Worm (Caenorhabditis elegans) whole organism, mixed stage, embryonic: ENCODE data around the gene wht-5.

Experiments
- M03D4.4 ChIP-seq: sonication (generic microtip); optimal IDR thresholded peaks from 2 replicates; lab custom pipeline; 2017; ENCODE audit warnings: mild to moderate bottlenecking, missing genetic modification characterization, missing compliant biosample characterization
- bed-3 ChIP-seq: fragments of 200-800 bp; sonication (Bioruptor generic); optimal IDR thresholded peaks from 3 replicates; lab custom pipeline; 2018; ENCODE audit warnings: mild to moderate bottlenecking, missing genetic modification characterization, moderate library complexity, missing compliant biosample characterization
- blmp-1 ChIP-seq: fragments of 150-350 bp; optimal IDR thresholded peaks from 2 replicates; lab custom pipeline; 2014; ENCODE audit warnings: missing biosample characterization, missing genetic modification characterization
- ceh-39 ChIP-seq: fragments of 150-350 bp; optimal IDR thresholded peaks from 2 replicates; lab custom pipeline; 2014; ENCODE audit warnings: missing biosample characterization, missing genetic modification characterization
- ceh-43 ChIP-seq: fragments of 200-800 bp; sonication (Bioruptor generic); optimal IDR thresholded peaks from 2 replicates; lab custom pipeline; 2018; ENCODE audit warnings: mild to moderate bottlenecking, missing genetic modification characterization, moderate library complexity, missing compliant biosample characterization
- ceh-83 ChIP-seq: fragments of 200-800 bp; sonication (Bioruptor generic); optimal IDR thresholded peaks from 2 replicates; lab custom pipeline; 2018; ENCODE audit warnings: mild to moderate bottlenecking, missing genetic modification characterization, missing compliant biosample characterization
- ces-1 ChIP-seq: fragments of 150-350 bp; optimal IDR thresholded peaks from 2 replicates; lab custom pipeline; 2014; ENCODE audit warnings: missing biosample characterization, missing genetic modification reagents, missing genetic modification characterization
- cnd-1 ChIP-seq: fragments of 200-800 bp; sonication (Bioruptor generic); optimal IDR thresholded peaks from 2 replicates; lab custom pipeline; 2018; ENCODE audit warnings: mild to moderate bottlenecking, missing genetic modification characterization, missing compliant biosample characterization
- drap-1 ChIP-seq: fragments of 200-800 bp; sonication (Bioruptor generic); optimal IDR thresholded peaks from 3 replicates; lab custom pipeline; 2018; ENCODE audit warnings: mild to moderate bottlenecking, missing genetic modification characterization, missing compliant biosample characterization
- elt-1 ChIP-seq: sonication (generic microtip); optimal IDR thresholded peaks from 2 replicates; lab custom pipeline; 2017; ENCODE audit warnings: missing genetic modification characterization, mild to moderate bottlenecking, missing compliant biosample characterization, antibody characterized with exemption, moderate library complexity, borderline replicate concordance; ENCODE audit not compliant: insufficient read depth
- elt-3 ChIP-seq: fragments of 150-350 bp; optimal IDR thresholded peaks from 2 replicates; lab custom pipeline; 2014; ENCODE audit warnings: missing biosample characterization, missing genetic modification characterization
- flh-1 ChIP-seq: fragments of 200-800 bp; sonication (Bioruptor generic); optimal IDR thresholded peaks from 2 replicates; lab custom pipeline; 2018; ENCODE audit warnings: mild to moderate bottlenecking, missing genetic modification characterization, moderate library complexity, missing compliant biosample characterization
- ham-2 ChIP-seq: fragments of 200-800 bp; sonication (Bioruptor generic); optimal IDR thresholded peaks from 2 replicates; lab custom pipeline; 2018; ENCODE audit warnings: mild to moderate bottlenecking, missing genetic modification characterization, missing compliant biosample characterization
- hlh-1 ChIP-seq: fragments of 150-350 bp; optimal IDR thresholded peaks from 2 replicates; lab custom pipeline; 2014; ENCODE audit warnings: missing biosample characterization, missing genetic modification reagents, missing genetic modification characterization
- lin-13 ChIP-seq: fragments of 150-350 bp; optimal IDR thresholded peaks from 2 replicates; lab custom pipeline; 2014; ENCODE audit warnings: missing biosample characterization, missing genetic modification characterization
- lin-32 ChIP-seq: fragments of 200-800 bp; sonication (Bioruptor generic); optimal IDR thresholded peaks from 2 replicates; lab custom pipeline; 2018; ENCODE audit warnings: mild to moderate bottlenecking, missing genetic modification characterization, missing compliant biosample characterization
- mab-5 ChIP-seq: fragments of 150-350 bp; optimal IDR thresholded peaks from 2 replicates; lab custom pipeline; 2014; ENCODE audit warnings: missing biosample characterization, missing genetic modification characterization
- mep-1 ChIP-seq: fragments of 150-350 bp; optimal IDR thresholded peaks from 2 replicates; lab custom pipeline; 2017; ENCODE audit warnings: missing biosample characterization, missing genetic modification reagents, missing genetic modification characterization, inconsistent platforms
- mls-2 ChIP-seq: sonication (generic microtip); optimal IDR thresholded peaks from 2 replicates; lab custom pipeline; 2016; ENCODE audit warnings: mild to moderate bottlenecking, missing genetic modification characterization, moderate library complexity, missing compliant biosample characterization
- nhr-12 ChIP-seq: fragments of 150-350 bp; optimal IDR thresholded peaks from 2 replicates; lab custom pipeline; 2014; ENCODE audit warnings: missing biosample characterization, missing genetic modification characterization
- nhr-237 ChIP-seq: fragments of 150-350 bp; optimal IDR thresholded peaks from 2 replicates; lab custom pipeline; 2014; ENCODE audit warnings: missing biosample characterization, missing genetic modification characterization
- nhr-28 ChIP-seq: fragments of 150-350 bp; optimal IDR thresholded peaks from 2 replicates; lab custom pipeline; 2014; ENCODE audit warnings: missing biosample characterization, missing genetic modification characterization
- sem-2 ChIP-seq: fragments of 200-800 bp; sonication (Bioruptor generic); optimal IDR thresholded peaks from 2 replicates; lab custom pipeline; 2018; ENCODE audit warnings: mild to moderate bottlenecking, missing genetic modification characterization, missing compliant biosample characterization
- snpc-4 ChIP-seq: fragments of 150-350 bp; optimal IDR thresholded peaks from 2 replicates; lab custom pipeline; 2014; ENCODE audit warnings: missing biosample characterization, missing genetic modification characterization
- sptf-1 ChIP-seq: sonication (generic microtip); optimal IDR thresholded peaks from 2 replicates; lab custom pipeline; 2017; ENCODE audit warnings: mild to moderate bottlenecking, missing genetic modification characterization, moderate library complexity, missing compliant biosample characterization
- tbx-8 ChIP-seq: fragments of 200-800 bp; sonication (Bioruptor generic); optimal IDR thresholded peaks from 2 replicates; lab custom pipeline; 2018; ENCODE audit warnings: mild to moderate bottlenecking, missing genetic modification characterization, moderate library complexity, missing compliant biosample characterization
- unc-120 ChIP-seq: sonication (generic microtip); optimal IDR thresholded peaks from 2 replicates; lab custom pipeline; 2017; ENCODE audit warnings: missing genetic modification characterization, missing compliant biosample characterization; ENCODE audit not compliant: poor library complexity, severe bottlenecking
- unc-39 ChIP-seq: fragments of 150-350 bp; optimal IDR thresholded peaks from 2 replicates; lab custom pipeline; 2014; ENCODE audit warnings: missing biosample characterization, missing genetic modification characterization
- unc-62 ChIP-seq: fragments of 150-350 bp; optimal IDR thresholded peaks from 2 replicates; lab custom pipeline; 2014; ENCODE audit warnings: missing biosample characterization, missing genetic modification reagents, missing genetic modification characterization
- zip-8 ChIP-seq: fragments of 150-350 bp; optimal IDR thresholded peaks from 2 replicates; lab custom pipeline; 2014; ENCODE audit warnings: missing biosample characterization, missing genetic modification characterization
- ztf-11 ChIP-seq: fragments of 150-350 bp; optimal IDR thresholded peaks from 2 replicates; lab custom pipeline; 2014; ENCODE audit warnings: missing biosample characterization, missing genetic modification characterization

wht-5 gene

ce11 chrIV:12301161-12301560 is 36.2 kb upstream of the wht-5 start, which contains the start of gene oac-59:
Gene oac-59, minus strand, starts transcription at chrIV:12301261.
- TF ChIP-seq ceh-39 (tag; lab: Kevin White, UChicago): no peak
- TF ChIP-seq nhr-12: no peak

ce11 chrIV:12302885-12303284 is 34.5 kb upstream of the wht-5 start:
- TF ChIP-seq nhr-28 (tag; lab: Kevin White, UChicago): no peak
- no peak for TF ChIP-seq drap-1 (GFP tag; lab: Kevin White, UChicago)
- no peak for TF ChIP-seq tbx-8 (GFP tag; lab: Kevin White, UChicago)
- no peak for TF ChIP-seq ces-1 (GFP tag; lab: Kevin White, UChicago)
- no peak for TF ChIP-seq sptf-1

ce11 chrIV:12304750-12305149 is 32.6 kb upstream of the wht-5 start:
- TF ChIP-seq elt-1 (tag; lab: Kevin White, UChicago) (no peak), ceh-43 (no peak), mls-2 (tag; lab: Kevin White, UChicago) (no peak), lin-13 (tag; lab: Kevin White, UChicago) (no peak), zip-8 (tag; lab: Kevin White, UChicago) (no peak), nhr-237 (no peak), bed-3 (GFP tag; lab: Kevin White, UChicago) (no peak), drap-1 (GFP tag; lab: Kevin White, UChicago) (no peak)

ce11 chrIV:12305956-12306355 is 31.4 kb upstream of the wht-5 start:
- TF ChIP-seq ces-1 (GFP tag; lab: Kevin White, UChicago) (no peak), bed-3 (GFP tag; lab: Kevin White, UChicago) (no peak), lin-13 (tag; lab: Kevin White, UChicago) (no peak), blmp-1 (no peak), unc-39 (no peak), elt-1 (tag; lab: Kevin White, UChicago) (no peak), mep-1 (tag; lab: Kevin White, UChicago) (no peak), mls-2 (tag; lab: Kevin White, UChicago) (no peak)
- TF ChIP-seq, all 35 proteins: peak for 0

ce11 chrIV:12307720-12308119 is 29.7 kb upstream of the wht-5 start, which contains the start of gene oac-57:
Gene oac-57, minus strand, starts transcription at chrIV:12307820.
- TF ChIP-seq sptf-1 (no peak), M03D4.4 (tag; lab: Kevin White, UChicago) (no peak), ceh-83 (GFP tag; lab: Kevin White, UChicago) (no peak), ceh-39 (tag; lab: Kevin White, UChicago) (no peak), elt-1 (tag; lab: Kevin White, UChicago) (no peak), unc-62 (GFP tag; lab: Kevin White, UChicago) (no peak), snpc-4 (tag; lab: Kevin White, UChicago) (no peak), drap-1 (GFP tag; lab: Kevin White, UChicago) (no peak), flh-1 (GFP tag; lab: Kevin White, UChicago) (no peak), sem-2 (GFP tag; lab: Kevin White, UChicago) (no peak), zip-8 (tag; lab: Kevin White, UChicago) (no peak), unc-120 (tag; lab: Kevin White, UChicago) (no peak), mls-2 (tag; lab: Kevin White, UChicago) (no peak), ham-2 (GFP tag; lab: Kevin White, UChicago) (no peak), hlh-1 (tag; lab: Kevin White, UChicago) (no peak), bed-3 (GFP tag; lab: Kevin White, UChicago) (no peak)

ce11 chrIV:12311597-12311996 is 25.8 kb upstream of the wht-5 start, which contains the start of gene oac-58:
Gene oac-58, minus strand, starts transcription at chrIV:12311697.
- TF ChIP-seq mab-5 (tag; lab: Kevin White, UChicago) (no peak), flh-1 (GFP tag; lab: Kevin White, UChicago) (no peak), snpc-4 (tag; lab: Kevin White, UChicago) (no peak), nhr-12 (no peak), M03D4.4 (tag; lab: Kevin White, UChicago) (no peak), sem-2 (GFP tag; lab: Kevin White, UChicago) (no peak), blmp-1 (no peak), ztf-11 (tag; lab: Kevin White, UChicago) (no peak), drap-1 (GFP tag; lab: Kevin White, UChicago) (no peak), bed-3 (GFP tag; lab: Kevin White, UChicago) (no peak), cnd-1 (no peak), unc-120 (tag; lab: Kevin White, UChicago) (no peak), mls-2 (tag; lab: Kevin White, UChicago) (no peak), zip-8 (tag; lab: Kevin White, UChicago) (no peak), elt-3 (tag; lab: Kevin White, UChicago) (no peak), nhr-237 (no peak), lin-32 (GFP tag; lab: Kevin White, UChicago) (no peak)
